Worm (Caenorhabditis elegans): Measurements from ENCODE around the gene R04B3.1.
A peak's percentile ranks its signal among the peaks of the same experiment; 100 is the strongest.

Gene R04B3.1

DNA sequence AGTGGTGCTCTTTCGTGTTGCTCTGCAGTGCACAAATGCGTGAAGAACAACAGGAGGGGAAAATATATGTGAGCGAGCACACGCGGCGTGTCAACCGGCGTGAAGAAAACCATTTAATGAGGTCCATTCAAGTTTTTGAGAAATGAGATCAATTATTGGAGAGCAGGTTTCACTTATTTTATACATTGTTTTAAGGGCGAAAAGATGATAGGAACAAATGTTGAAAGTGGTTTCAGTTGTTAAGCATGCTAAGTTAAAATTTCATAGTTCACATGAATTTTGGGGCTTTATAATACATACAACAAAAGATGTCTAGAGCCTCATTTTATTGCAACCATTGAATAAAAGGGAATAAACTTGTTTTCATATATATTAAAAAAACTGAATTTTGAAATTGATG, 7.6 kb upstream of the R04B3.1 start, which contains the start of gene K02E10.5:
Gene K02E10.5 (minus strand): TSS at position 101 of the 400 bp plus-strand sequence.
- TF ChIP-seq him-1 (tag; optimal IDR thresholded peaks at IDR 0.05) (no peak), W03F9.2 (tag; optimal IDR thresholded peaks at IDR 0.05) (no peak), dao-5 (tag; optimal IDR thresholded peaks at IDR 0.05) (no peak)

DNA sequence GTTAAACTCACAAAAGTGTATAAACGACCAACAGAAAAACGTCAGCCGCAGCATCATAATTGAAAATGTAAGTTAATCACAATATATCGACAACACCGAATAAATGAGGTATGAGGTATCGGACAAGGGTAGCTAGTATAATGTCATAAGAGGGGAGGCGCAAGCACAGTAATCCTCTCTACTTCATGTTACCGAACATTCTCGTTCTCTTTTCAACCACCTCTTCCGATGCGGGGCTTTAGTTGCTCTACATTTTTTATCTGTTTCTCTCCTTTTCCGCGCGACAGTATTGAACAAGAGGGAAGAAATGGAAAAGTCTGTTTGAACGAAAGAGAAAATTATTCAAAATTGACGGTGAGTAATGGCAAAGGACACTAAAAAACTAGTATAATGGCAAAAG, 4.7 kb upstream of the R04B3.1 start, which contains the start of gene R04B3.3:
Gene R04B3.3 (minus strand): TSS at position 101 of the 400 bp plus-strand sequence.
- TF ChIP-seq W03F9.2 (tag; optimal IDR thresholded peaks at IDR 0.05) (no peak), him-1 (tag; optimal IDR thresholded peaks at IDR 0.05) (no peak), dao-5 (tag; optimal IDR thresholded peaks at IDR 0.05) (no peak)

DNA sequence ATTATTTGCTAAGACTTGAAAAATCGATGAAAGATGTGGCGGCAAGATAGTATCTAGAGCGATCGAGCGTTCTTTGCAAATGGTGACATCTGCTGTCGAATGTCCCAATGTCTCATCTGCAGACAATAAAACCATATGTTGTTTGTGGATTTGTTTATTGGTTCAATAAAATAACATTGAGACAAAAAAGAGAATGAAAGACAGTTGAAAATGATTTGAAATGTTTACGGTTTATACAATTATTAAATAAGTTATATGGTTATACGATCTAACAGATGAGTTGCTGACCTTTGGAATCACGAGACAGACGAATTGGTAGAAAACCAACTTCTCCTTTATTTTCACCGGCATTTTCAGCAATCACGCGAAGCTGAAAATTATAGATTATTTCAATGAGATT, 2.4 kb upstream of the R04B3.1 start, which contains the start of gene R04B3.2:
Gene R04B3.2 (minus strand): TSS at position 101 of the 400 bp plus-strand sequence.
- TF ChIP-seq dao-5 (tag; optimal IDR thresholded peaks at IDR 0.05) (no peak), him-1 (tag; optimal IDR thresholded peaks at IDR 0.05) (no peak), W03F9.2 (tag; optimal IDR thresholded peaks at IDR 0.05) (no peak)

DNA sequence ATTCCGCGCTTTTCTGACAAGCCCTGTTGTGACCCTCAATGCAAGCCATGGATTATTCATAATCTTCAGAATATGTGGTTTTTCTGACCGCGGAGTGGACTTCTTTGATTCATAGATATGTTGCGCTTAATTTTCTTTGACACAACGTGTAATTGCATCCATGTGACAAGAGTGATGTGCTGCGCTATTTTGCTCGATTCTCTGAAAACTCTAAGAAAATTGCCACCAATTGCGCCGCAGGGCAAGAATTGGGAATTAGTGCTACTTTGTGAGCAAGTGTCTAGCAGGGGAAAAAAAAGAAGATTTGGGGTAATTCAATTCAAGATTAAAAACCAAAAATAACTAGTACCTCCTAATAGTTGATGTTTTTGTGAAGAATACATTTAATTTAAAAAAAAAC, 7.1 kb downstream of the R04B3.1 start:
- TF ChIP-seq W03F9.2 (tag; optimal IDR thresholded peaks at IDR 0.05) = no peak
- no peak for TF ChIP-seq dao-5 (tag; optimal IDR thresholded peaks at IDR 0.05)
- no peak for TF ChIP-seq him-1 (tag; optimal IDR thresholded peaks at IDR 0.05)

DNA sequence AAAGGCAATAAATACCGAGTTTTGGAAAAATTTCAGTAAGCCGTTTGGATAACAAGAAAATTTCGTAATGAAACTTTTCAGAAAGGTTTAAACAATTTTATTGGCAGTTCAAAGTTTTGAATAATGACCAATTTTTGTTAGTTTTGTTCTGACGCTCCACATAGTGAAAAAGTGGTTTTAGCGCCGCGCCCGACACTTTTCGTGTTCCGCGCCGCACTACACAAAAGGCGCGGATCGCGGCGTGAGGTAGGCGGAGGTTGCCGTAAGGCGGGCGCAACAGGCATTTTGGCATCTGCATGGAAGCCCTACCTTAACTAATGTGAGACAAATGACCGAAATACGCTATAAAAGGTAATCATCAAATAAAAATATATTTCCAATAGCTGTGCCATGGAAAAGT, 9.5 kb downstream of the R04B3.1 start:
- TF ChIP-seq him-1 (tag; optimal IDR thresholded peaks at IDR 0.05) = no peak
- TF ChIP-seq W03F9.2 (tag; optimal IDR thresholded peaks at IDR 0.05) = no peak
- no peak for TF ChIP-seq dao-5 (tag; optimal IDR thresholded peaks at IDR 0.05)

DNA sequence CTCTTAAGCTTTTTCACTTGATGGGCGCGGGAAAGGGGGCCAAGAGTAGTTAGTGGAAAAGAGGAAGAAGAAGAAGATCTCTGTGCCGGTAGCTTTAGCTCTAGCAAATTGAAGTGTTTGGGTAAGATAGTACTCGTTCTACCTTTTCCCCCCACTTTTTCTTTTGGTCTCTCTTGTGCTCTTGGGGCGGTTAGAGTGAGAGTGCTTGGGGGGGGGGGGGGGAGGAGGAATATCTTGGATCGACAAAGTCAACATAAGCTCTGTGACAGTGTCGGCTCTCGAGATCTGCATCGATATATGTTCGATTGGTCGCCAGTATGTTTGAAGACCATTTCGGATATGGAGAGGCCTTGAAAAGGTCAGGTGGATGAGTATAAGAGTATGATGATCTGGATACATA, 11.4 kb downstream of the R04B3.1 start, which contains the start of gene fox-1:
Gene fox-1 (minus strand): TSS at position 101 of the 400 bp plus-strand sequence.
- no peak for TF ChIP-seq him-1 (tag; optimal IDR thresholded peaks at IDR 0.05)

DNA sequence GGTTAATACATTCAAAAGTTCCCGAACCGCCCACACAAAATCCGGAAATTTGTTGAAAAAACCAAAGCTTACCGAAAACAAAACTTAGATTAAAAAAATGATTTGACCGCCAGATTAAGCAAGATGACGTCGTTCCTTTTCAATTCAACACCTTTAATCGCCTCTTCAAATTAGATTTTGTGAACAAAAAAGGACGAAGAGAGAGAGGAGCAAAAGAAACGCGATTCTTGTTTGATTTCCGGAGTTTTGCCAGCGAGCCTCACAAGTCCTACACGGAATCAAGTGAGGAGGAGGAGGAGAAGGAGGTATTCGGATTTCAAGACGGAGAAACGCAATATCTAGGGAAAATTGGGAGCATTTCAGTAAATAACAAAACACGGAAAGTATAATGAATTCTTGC, 13.7 kb downstream of the R04B3.1 start:
- TF ChIP-seq him-1 (tag; optimal IDR thresholded peaks at IDR 0.05) (no peak), W03F9.2 (tag; optimal IDR thresholded peaks at IDR 0.05) (no peak), dao-5 (tag; optimal IDR thresholded peaks at IDR 0.05) (no peak)

DNA sequence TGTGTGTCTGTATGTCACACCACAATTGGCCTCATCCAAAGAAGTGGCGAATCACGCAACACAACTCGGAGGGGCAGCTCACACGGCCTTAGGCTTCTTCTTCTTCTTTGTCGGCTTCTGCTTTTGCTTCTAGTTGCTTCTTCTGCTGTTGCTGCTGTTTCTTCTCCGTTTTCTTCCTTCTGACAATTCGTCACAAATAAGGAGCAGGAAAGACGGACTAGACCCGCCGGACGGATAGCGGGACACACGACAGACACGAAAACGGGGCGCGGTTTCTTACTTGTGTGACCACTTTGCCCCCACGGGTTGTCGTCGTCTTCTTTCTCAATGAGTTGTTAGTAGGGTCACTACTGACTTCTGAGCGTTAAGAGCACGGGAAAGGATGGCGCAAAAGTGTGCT, 15.1 kb downstream of the R04B3.1 start:
- TF ChIP-seq W03F9.2 (tag; optimal IDR thresholded peaks at IDR 0.05) (no peak), him-1 (tag; optimal IDR thresholded peaks at IDR 0.05) (peak; percentile 3)

DNA sequence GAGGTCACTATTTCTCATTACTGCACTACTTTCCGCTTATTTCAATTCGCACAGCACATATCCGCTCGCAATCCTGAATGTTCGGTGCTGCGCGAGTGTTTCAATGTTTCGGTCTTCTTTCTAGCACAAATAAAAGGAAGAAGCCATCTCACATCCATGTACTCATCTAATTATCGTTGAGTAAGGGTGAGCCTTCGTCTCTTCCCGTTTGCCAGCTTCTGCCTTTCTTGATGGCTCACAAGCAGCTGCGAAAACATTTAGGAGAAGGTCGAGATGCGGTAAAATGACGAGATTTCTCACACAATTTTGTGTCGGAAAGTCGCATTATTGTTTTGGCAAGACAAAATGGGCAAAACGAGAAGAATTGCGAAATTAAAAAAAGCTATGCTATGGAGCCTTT, 16.3 kb downstream of the R04B3.1 start:
- TF ChIP-seq W03F9.2 (tag; optimal IDR thresholded peaks at IDR 0.05) (no peak), dao-5 (tag; optimal IDR thresholded peaks at IDR 0.05) (no peak), him-1 (tag; optimal IDR thresholded peaks at IDR 0.05) (no peak)

DNA sequence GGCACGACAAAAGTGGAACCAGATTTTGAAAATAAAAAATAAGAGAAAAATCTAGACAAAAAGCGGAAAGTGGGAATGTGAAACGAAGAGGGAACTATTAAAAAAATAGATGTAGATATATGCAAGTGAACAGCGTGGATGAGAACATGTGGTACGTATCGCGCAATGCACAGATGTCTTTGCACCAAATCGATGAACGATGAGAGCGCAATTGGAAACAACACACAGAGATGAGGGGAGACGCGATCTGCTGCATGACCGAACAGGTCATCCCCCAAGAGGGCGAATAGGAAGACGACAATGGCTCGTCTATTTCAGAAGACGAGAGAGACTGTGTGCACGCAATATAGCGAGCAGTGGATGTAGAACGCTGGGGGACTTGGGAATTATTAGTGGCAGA, 18.5 kb downstream of the R04B3.1 start:
- TF ChIP-seq W03F9.2 (tag; optimal IDR thresholded peaks at IDR 0.05) = no peak
- TF ChIP-seq dao-5 (tag; optimal IDR thresholded peaks at IDR 0.05) = no peak
- no peak for TF ChIP-seq him-1 (tag; optimal IDR thresholded peaks at IDR 0.05)

DNA sequence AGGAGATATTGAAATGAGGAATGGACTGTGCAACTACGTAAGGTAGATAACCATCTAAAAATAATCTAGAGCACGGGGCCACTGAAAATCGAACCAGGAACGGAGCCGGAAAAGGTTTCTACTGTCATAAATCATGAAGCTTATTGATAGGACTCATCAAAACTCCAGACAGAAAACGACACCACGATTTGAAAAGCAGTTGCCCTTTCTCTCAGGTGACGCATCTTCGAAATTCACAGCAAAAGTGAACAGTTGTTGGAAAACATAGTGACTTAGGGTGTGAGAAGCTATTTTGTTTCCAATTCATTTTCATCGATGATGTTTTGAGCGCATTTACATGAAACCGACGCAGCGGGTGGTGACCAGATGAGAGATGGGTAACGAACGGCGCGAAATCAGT, 18.9 kb downstream of the R04B3.1 start:
- TF ChIP-seq dao-5 (tag; optimal IDR thresholded peaks at IDR 0.05) (no peak), him-1 (tag; optimal IDR thresholded peaks at IDR 0.05) (no peak), W03F9.2 (tag; optimal IDR thresholded peaks at IDR 0.05) (no peak)

DNA sequence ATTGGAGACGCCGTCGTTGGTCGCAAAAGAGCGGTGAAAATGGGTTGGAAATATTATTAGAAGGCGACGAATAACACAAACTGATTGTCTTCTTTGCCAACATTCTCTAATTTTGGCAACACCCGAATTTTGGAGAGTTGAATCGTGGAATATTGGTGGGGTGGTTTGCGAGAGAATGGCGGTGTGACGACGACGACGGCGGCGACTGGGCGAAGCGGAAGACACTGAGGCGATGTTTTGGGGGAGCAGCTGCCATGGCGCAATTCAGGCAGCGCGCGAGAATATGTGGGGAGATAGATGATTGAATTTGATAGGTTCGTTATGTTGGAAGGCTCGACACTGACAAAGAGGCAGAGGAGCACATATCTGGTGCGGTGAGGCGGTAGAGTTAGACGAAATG, 20.2 kb downstream of the R04B3.1 start:
- no peak for TF ChIP-seq him-1 (tag; optimal IDR thresholded peaks at IDR 0.05)
- TF ChIP-seq dao-5 (tag; optimal IDR thresholded peaks at IDR 0.05) = no peak
- no peak for TF ChIP-seq W03F9.2 (tag; optimal IDR thresholded peaks at IDR 0.05)

DNA sequence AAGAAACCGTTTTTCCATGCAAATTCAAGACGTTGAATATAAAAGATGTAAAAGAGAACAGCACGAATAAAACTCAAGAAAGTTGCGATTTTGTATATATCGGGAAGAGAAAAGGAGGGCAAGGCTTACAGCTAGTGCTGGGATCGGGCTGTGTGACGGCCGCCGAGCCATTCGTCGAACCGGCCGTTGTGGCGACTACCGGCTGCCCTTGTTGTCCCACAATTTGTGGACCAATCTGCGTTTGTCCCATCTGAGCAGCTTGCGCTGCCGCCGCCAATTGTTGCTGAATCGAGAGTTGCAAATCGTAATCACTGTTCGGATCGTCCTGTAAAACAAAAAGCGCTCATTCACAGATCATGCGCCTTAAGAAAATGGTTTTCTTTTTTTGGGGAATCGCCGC, 24.0 kb downstream of the R04B3.1 start:
- TF ChIP-seq W03F9.2 (tag; optimal IDR thresholded peaks at IDR 0.05) (no peak), dao-5 (tag; optimal IDR thresholded peaks at IDR 0.05) (no peak), him-1 (tag; optimal IDR thresholded peaks at IDR 0.05) (no peak)

DNA sequence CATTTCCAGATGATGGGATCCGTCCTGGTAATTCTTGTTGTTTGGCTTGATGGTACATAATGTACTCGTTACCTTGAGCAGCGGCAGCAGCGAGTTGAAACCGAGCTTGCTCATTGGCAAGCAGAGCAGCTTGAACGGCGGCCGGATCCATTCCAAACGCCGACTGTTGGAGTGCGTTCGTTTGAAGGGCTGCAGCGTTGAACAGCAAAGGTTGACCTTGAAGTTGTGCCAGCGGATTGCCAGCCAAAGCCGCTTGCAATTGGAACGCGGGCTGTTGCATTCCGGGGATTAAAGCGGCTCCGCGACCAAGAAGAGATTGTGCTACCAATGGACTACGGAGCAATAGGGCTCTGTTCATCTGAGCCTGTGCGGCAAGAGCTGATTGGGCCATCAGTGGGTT, 25.0 kb downstream of the R04B3.1 start:
- TF ChIP-seq dao-5 (tag; optimal IDR thresholded peaks at IDR 0.05) = no peak

DNA sequence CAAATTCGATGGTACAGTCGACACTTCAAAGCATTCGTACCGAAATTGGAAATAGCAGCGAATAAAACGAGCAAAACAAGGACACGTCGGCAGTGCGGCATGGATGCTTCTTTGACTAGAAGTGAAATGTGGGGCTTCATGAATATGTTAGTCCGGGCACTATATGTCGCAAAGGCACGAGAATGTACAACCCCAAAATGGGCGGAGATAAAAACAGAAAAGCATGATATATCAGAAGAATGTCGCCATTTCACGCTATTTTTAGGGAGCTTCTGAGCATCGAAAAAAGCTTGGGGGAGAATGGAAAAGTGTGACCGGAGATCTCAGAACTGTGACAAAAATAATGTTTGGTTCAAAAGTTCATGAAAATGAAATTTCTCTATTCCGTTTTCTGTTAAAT, 27.9 kb downstream of the R04B3.1 start, which contains the start of gene T07D1.3:
Gene T07D1.3 (minus strand): TSS at position 101 of the 400 bp plus-strand sequence.
- TF ChIP-seq W03F9.2 (tag; optimal IDR thresholded peaks at IDR 0.05) (no peak), him-1 (tag; optimal IDR thresholded peaks at IDR 0.05) (no peak), dao-5 (tag; optimal IDR thresholded peaks at IDR 0.05) (no peak)

DNA sequence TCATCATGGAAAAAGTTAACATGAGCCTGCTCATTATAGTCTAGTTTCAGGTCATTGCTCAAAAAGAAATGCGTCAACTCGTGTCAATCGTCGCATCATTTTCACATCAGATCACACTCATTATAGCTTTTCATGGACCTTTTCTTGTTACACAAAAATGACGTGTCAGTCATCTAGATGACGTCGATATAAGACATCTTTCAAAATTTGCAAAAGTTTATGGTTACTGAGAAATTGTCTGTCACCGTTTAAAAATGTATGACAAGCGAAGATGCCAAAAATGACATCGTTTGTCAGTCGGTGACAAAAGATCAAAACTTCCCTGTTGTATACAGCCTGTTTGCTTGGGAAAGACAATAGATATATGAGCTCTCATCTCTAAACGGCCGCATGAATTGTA, 30.0 kb downstream of the R04B3.1 start:
- TF ChIP-seq dao-5 (tag; optimal IDR thresholded peaks at IDR 0.05) = no peak
- no peak for TF ChIP-seq W03F9.2 (tag; optimal IDR thresholded peaks at IDR 0.05)
- TF ChIP-seq him-1 (tag; optimal IDR thresholded peaks at IDR 0.05) = no peak

Data from whole organism, L4/young adult.